Worm (Caenorhabditis elegans) whole organism, young adult: Measurements from ENCODE around the gene sri-40.

Experiments
- F49E8.2 ChIP-seq: sonication (generic microtip); optimal IDR thresholded peaks from 3 replicates; lab custom pipeline; 2017; ENCODE audit warnings: missing genetic modification characterization, mild to moderate bottlenecking, missing compliant biosample characterization, antibody characterized with exemption, moderate library complexity; ENCODE audit not compliant: insufficient read depth
- ama-1 ChIP-seq, 3 experiments: fragments of 150-350 bp in 1 of 3; sonication (generic microtip) in 2 of 3; optimal IDR thresholded peaks; 2 replicates each; lab custom pipeline; 2014 to 2018; ENCODE audit warnings: missing biosample characterization in 2 of 3, missing genetic modification characterization in 2 of 3, missing genetic modification reagents in 2 of 3
- lin-40 ChIP-seq: sonication (generic microtip); optimal IDR thresholded peaks from 2 replicates; lab custom pipeline; 2016; ENCODE audit warnings: missing genetic modification characterization, mild to moderate bottlenecking, missing compliant biosample characterization, missing genotype, missing genetic modification reagents
- mes-4 ChIP-seq: sonication (generic microtip); optimal IDR thresholded peaks from 2 replicates; lab custom pipeline; 2016; ENCODE audit warnings: missing genotype, missing genetic modification characterization, missing compliant biosample characterization
- somi-1 ChIP-seq: fragments of 200-800 bp; sonication (Bioruptor generic); optimal IDR thresholded peaks from 2 replicates; lab custom pipeline; 2018; ENCODE audit warnings: mild to moderate bottlenecking, missing genetic modification characterization, missing compliant biosample characterization
- ztf-18 ChIP-seq: sonication (generic microtip); optimal IDR thresholded peaks from 2 replicates; lab custom pipeline; 2016; ENCODE audit warnings: missing genotype, mild to moderate bottlenecking, missing genetic modification characterization, missing compliant biosample characterization

DNA sequence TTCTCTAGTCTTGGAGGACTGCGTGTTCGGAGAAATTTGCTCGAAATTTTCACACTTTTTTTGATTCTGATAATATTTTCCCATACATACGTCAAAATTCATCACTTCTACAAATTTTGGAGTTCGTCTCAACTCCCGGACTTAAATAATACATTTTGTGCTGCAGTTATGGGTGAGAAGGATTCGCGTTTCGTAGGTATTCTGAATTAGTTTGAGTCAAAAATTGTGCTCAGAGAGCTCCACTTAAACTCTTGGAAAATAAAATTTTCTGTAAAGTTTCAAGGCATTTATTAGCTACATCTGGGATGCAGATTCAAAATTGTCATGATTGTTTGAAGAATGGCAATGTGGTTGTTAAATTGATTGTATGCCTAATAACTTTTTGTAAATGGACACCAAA is 36.1 kb downstream of the sri-40 start, which contains the start of gene ZC239.4:
- no peak for TF ChIP-seq mes-4 (tag; lab: Kevin White, UChicago)
- no peak for TF ChIP-seq F49E8.2 (tag; lab: Kevin White, UChicago)
- no peak for TF ChIP-seq ztf-18 (tag; lab: Kevin White, UChicago)
- TF ChIP-seq somi-1 (GFP tag; lab: Kevin White, UChicago), result no peak
- no peak for TF ChIP-seq lin-40 (tag; lab: Kevin White, UChicago)
- TF ChIP-seq ama-1 (optimal IDR thresholded peaks at IDR 0.05; lab: Kevin White, UChicago), result no peak
- TF ChIP-seq ama-1 (GFP tag; optimal IDR thresholded peaks at IDR 0.05; lab: Kevin White, UChicago), result no peak
